Worm (Caenorhabditis elegans): ENCODE data around the gene F07G11.4.

- TF ChIP-seq gmeb-2 (tag; optimal IDR thresholded peaks at IDR 0.05) (no peak), ceh-19 (GFP tag; optimal IDR thresholded peaks at IDR 0.05) (no peak), pag-3 (tag; optimal IDR thresholded peaks at IDR 0.05; ENCODE audit: borderline replicate concordance) (no peak), pax-1 (tag; optimal IDR thresholded peaks at IDR 0.05) (no peak)
Observed at ce11 chrV:7274992-7275391, 20.2 kb downstream of the F07G11.4 start, which contains the start of gene C13A2.10.
